Fruit fly (Drosophila melanogaster) whole organism, pupa: ENCODE results near the gene toc.

ENCODE experiments used
- CG10348 ChIP-seq: fragments of 200-800 bp; sonication (Bioruptor generic); IDR thresholded peaks from 2 replicates; pipeline ENCODE4 v1.3.6; 2022; ENCODE audit warnings: missing biosample characterization, missing genetic modification characterization
- CG12605 ChIP-seq: fragments of 200-800 bp; sonication (Bioruptor generic); IDR thresholded peaks from 2 replicates; pipeline ENCODE4 v1.3.6; 2022; ENCODE audit warnings: missing biosample characterization, missing genetic modification characterization
- CG32121 ChIP-seq: fragments of 200-800 bp; sonication (Bioruptor generic); IDR thresholded peaks from 2 replicates; pipeline ENCODE4 v1.3.6; 2022; ENCODE audit warnings: missing biosample characterization, missing genetic modification characterization
- CG4496 ChIP-seq: fragments of 200-800 bp; sonication (Bioruptor generic); IDR thresholded peaks from 3 replicates; pipeline ENCODE4 v1.3.6; 2022; ENCODE audit warnings: missing biosample characterization, missing genetic modification characterization
- D1 ChIP-seq: fragments of 200-800 bp; sonication (Bioruptor generic); optimal IDR thresholded peaks from 2 replicates; lab custom pipeline; 2018; ENCODE audit warnings: missing biosample characterization, mild to moderate bottlenecking, missing genetic modification characterization, moderate library complexity

dm6 chr2L:3041918-3042615 lies 102.5 kb downstream of the toc start, which contains the start of gene CG17261:
- no peak for TF ChIP-seq CG12605 (GFP tag; lab: Robert Waterston, UW)
- TF ChIP-seq CG32121 (GFP tag; lab: Robert Waterston, UW) = 0 out of 2 replicates have a peak, but pooled peaks have one; percentile 22
- TF ChIP-seq D1 (tag; lab: Kevin White, UChicago) = no peak
- TF ChIP-seq CG10348 (GFP tag; lab: Robert Waterston, UW) = no peak
- no peak for TF ChIP-seq CG4496 (GFP tag; lab: Robert Waterston, UW)
